Fruit fly (Drosophila melanogaster) whole organism, embryonic: Measurements from ENCODE around the gene CG46309.
A peak's percentile ranks its signal among the peaks of the same experiment; 100 is the strongest.

ENCODE experiments used
- Ada2b ChIP-seq: fragments of 200-800 bp; sonication (Bioruptor generic); IDR thresholded peaks from 2 replicates; pipeline ENCODE4 v1.3.6; 2022; ENCODE audit warnings: missing biosample characterization, missing genetic modification characterization
- CG10209 ChIP-seq: fragments of 200-800 bp; sonication (Bioruptor generic); optimal IDR thresholded peaks from 3 replicates; lab custom pipeline; 2017; ENCODE audit warnings: missing biosample characterization, mild to moderate bottlenecking, missing genetic modification characterization, missing genetic modification reagents
- CG11085 ChIP-seq: fragments of 200-800 bp; sonication (Bioruptor generic); IDR thresholded peaks from 2 replicates; pipeline ENCODE4 v1.3.6; 2022; ENCODE audit warnings: missing biosample characterization, missing genetic modification characterization
- CG11247 ChIP-seq: fragments of 200-800 bp; sonication (Bioruptor generic); IDR thresholded peaks from 2 replicates; pipeline ENCODE4 v1.3.6; 2022; ENCODE audit warnings: missing biosample characterization, missing genetic modification characterization
- CG11695 ChIP-seq: fragments of 200-800 bp; sonication (Bioruptor generic); IDR thresholded peaks from 3 replicates; pipeline ENCODE4 v1.3.6; 2022; ENCODE audit warnings: missing biosample characterization, missing genetic modification characterization
- CG12299 ChIP-seq: fragments of 200-800 bp; sonication (Bioruptor generic); optimal IDR thresholded peaks from 2 replicates; lab custom pipeline; 2018; ENCODE audit warnings: missing biosample characterization, mild to moderate bottlenecking, missing genetic modification characterization
- CG12769 ChIP-seq: fragments of 200-800 bp; sonication (Bioruptor generic); optimal IDR thresholded peaks from 2 replicates; lab custom pipeline; 2019; ENCODE audit warnings: missing biosample characterization, mild to moderate bottlenecking, missing genetic modification characterization, moderate library complexity
- CG13424 ChIP-seq: fragments of 200-800 bp; sonication (Bioruptor generic); optimal IDR thresholded peaks from 2 replicates; lab custom pipeline; 2019; ENCODE audit warnings: missing biosample characterization, mild to moderate bottlenecking, missing genetic modification characterization, moderate library complexity
- CG15601 ChIP-seq: fragments of 200-800 bp; sonication (Bioruptor generic); optimal IDR thresholded peaks from 3 replicates; lab custom pipeline; 2019; ENCODE audit warnings: missing biosample characterization, mild to moderate bottlenecking, missing genetic modification characterization, moderate library complexity
- CG1603 ChIP-seq: fragments of 200-800 bp; sonication (Bioruptor generic); optimal IDR thresholded peaks from 2 replicates; lab custom pipeline; 2019; ENCODE audit warnings: missing biosample characterization, mild to moderate bottlenecking, missing genetic modification characterization, moderate library complexity
- CG17568 ChIP-seq: fragments of 200-800 bp; sonication (Bioruptor generic); optimal IDR thresholded peaks from 2 replicates; lab custom pipeline; 2018; ENCODE audit warnings: missing biosample characterization, mild to moderate bottlenecking, missing genetic modification characterization, moderate library complexity
- CG18599 ChIP-seq: fragments of 200-800 bp; sonication (Bioruptor generic); optimal IDR thresholded peaks from 3 replicates; lab custom pipeline; 2017; ENCODE audit warnings: missing biosample characterization, missing genetic modification characterization, mild to moderate bottlenecking, moderate library complexity, missing genetic modification reagents
- CG2129 ChIP-seq: fragments of 200-800 bp; sonication (Bioruptor generic); IDR thresholded peaks from 2 replicates; pipeline ENCODE4 v1.3.6; 2022; ENCODE audit warnings: missing biosample characterization, missing genetic modification characterization; ENCODE audit not compliant: partially characterized antibody
- CG31388 ChIP-seq: fragments of 200-800 bp; sonication (Bioruptor generic); optimal IDR thresholded peaks from 2 replicates; lab custom pipeline; 2016; ENCODE audit warnings: missing biosample characterization, missing genetic modification characterization
- CG31441 ChIP-seq: fragments of 200-800 bp; sonication (Bioruptor generic); IDR thresholded peaks from 2 replicates; pipeline ENCODE4 v1.3.6; 2022; ENCODE audit warnings: missing biosample characterization, missing genetic modification characterization
- CG3407 ChIP-seq: fragments of 200-800 bp; sonication (Bioruptor generic); optimal IDR thresholded peaks from 2 replicates; lab custom pipeline; 2018; ENCODE audit warnings: missing biosample characterization, mild to moderate bottlenecking, missing genetic modification characterization
- CG34376 ChIP-seq: fragments of 200-800 bp; sonication (Bioruptor generic); optimal IDR thresholded peaks from 2 replicates; lab custom pipeline; 2018; ENCODE audit warnings: missing biosample characterization, mild to moderate bottlenecking, missing genetic modification characterization
- CG3726 ChIP-seq: fragments of 200-800 bp; sonication (Bioruptor generic); IDR thresholded peaks from 3 replicates; pipeline ENCODE4, ENCODE4 v1.3.6; 2022; ENCODE audit warnings: missing biosample characterization, missing genetic modification characterization
- CG5180 ChIP-seq: fragments of 200-800 bp; sonication (Bioruptor generic); optimal IDR thresholded peaks from 3 replicates; lab custom pipeline; 2017; ENCODE audit warnings: missing biosample characterization, missing genetic modification characterization, mild to moderate bottlenecking, moderate library complexity, missing genetic modification reagents
- CG6765 ChIP-seq: fragments of 200-800 bp; sonication (Bioruptor generic); optimal IDR thresholded peaks from 3 replicates; lab custom pipeline; 2017; ENCODE audit warnings: missing biosample characterization, mild to moderate bottlenecking, missing genetic modification characterization
- CG6813 ChIP-seq: fragments of 200-800 bp; sonication (Bioruptor generic); optimal IDR thresholded peaks from 2 replicates; lab custom pipeline; 2017; ENCODE audit warnings: missing biosample characterization, missing genetic modification characterization, mild to moderate bottlenecking, moderate library complexity, missing genetic modification reagents
- CG8290 ChIP-seq, 3 experiments: fragments of 200-800 bp; sonication (Bioruptor generic); optimal IDR thresholded peaks; 2 replicates each; lab custom pipeline; 2016 to 2019; ENCODE audit warnings: missing biosample characterization in 3 of 3, missing genetic modification characterization in 3 of 3, mild to moderate bottlenecking in 2 of 3, moderate library complexity in 1 of 3
- Dp ChIP-seq: fragments of 200-800 bp; sonication (Bioruptor generic); optimal IDR thresholded peaks from 2 replicates; lab custom pipeline; 2018; ENCODE audit warnings: missing biosample characterization, mild to moderate bottlenecking, missing genetic modification characterization, moderate library complexity
- HHEX ChIP-seq: fragments of 200-800 bp; sonication (Bioruptor generic); optimal IDR thresholded peaks from 3 replicates; lab custom pipeline; 2017; ENCODE audit warnings: missing biosample characterization, mild to moderate bottlenecking, missing genetic modification characterization, missing genetic modification reagents
- MESR4 ChIP-seq: fragments of 200-800 bp; sonication (Bioruptor generic); optimal IDR thresholded peaks from 2 replicates; lab custom pipeline; 2018; ENCODE audit warnings: missing biosample characterization, mild to moderate bottlenecking, missing genetic modification characterization, moderate library complexity
- Ravus ChIP-seq: fragments of 200-800 bp; sonication (Bioruptor generic); IDR thresholded peaks from 2 replicates; pipeline ENCODE4 v1.3.6; 2022; ENCODE audit warnings: missing biosample characterization, missing genetic modification characterization
- Rfx ChIP-seq: fragments of 200-800 bp; sonication (Bioruptor generic); IDR thresholded peaks from 2 replicates; pipeline ENCODE4 v1.3.6; 2022; ENCODE audit warnings: missing biosample characterization, missing genetic modification characterization
- Taf1 ChIP-seq: fragments of 200-800 bp; sonication (Bioruptor generic); IDR thresholded peaks from 2 replicates; pipeline ENCODE4 v1.3.6; 2022; ENCODE audit warnings: missing biosample characterization, missing genetic modification characterization
- az2 ChIP-seq: fragments of 200-800 bp; sonication (Bioruptor generic); optimal IDR thresholded peaks from 3 replicates; lab custom pipeline; 2016; ENCODE audit warnings: missing biosample characterization, missing genetic modification characterization
- chm ChIP-seq: fragments of 200-800 bp; sonication (Bioruptor generic); IDR thresholded peaks from 2 replicates; pipeline ENCODE4 v1.3.6; 2022; ENCODE audit warnings: missing biosample characterization, missing genetic modification characterization
- ci ChIP-seq: fragments of 200-800 bp; sonication (Bioruptor generic); IDR thresholded peaks from 3 replicates; pipeline ENCODE4 v1.3.6; 2022; ENCODE audit warnings: missing biosample characterization, missing genetic modification characterization
- crp ChIP-seq, 2 experiments: fragments of 200-800 bp; sonication (Bioruptor generic); optimal IDR thresholded peaks; 2 replicates in 1 of 2; 3 replicates in 1 of 2; lab custom pipeline; 2017; ENCODE audit warnings: missing biosample characterization in 2 of 2, missing genetic modification characterization in 2 of 2, mild to moderate bottlenecking in 1 of 2, moderate library complexity in 1 of 2
- dati ChIP-seq: fragments of 200-800 bp; sonication (Bioruptor generic); IDR thresholded peaks from 2 replicates; pipeline ENCODE4 v1.3.6; 2022; ENCODE audit warnings: missing biosample characterization, missing genetic modification characterization
- grau ChIP-seq: fragments of 200-800 bp; optimal IDR thresholded peaks from 3 replicates; lab custom pipeline; 2019; ENCODE audit warnings: missing biosample characterization, mild to moderate bottlenecking, missing genetic modification characterization, moderate library complexity
- grn ChIP-seq: fragments of 200-800 bp; sonication (Bioruptor generic); optimal IDR thresholded peaks from 3 replicates; lab custom pipeline; 2017; ENCODE audit warnings: missing biosample characterization, missing genetic modification characterization
- gsb-n ChIP-seq: fragments of 200-800 bp; sonication (Bioruptor generic); optimal IDR thresholded peaks from 3 replicates; lab custom pipeline; 2018; ENCODE audit warnings: missing biosample characterization, mild to moderate bottlenecking, missing genetic modification characterization
- ham ChIP-seq: fragments of 200-800 bp; sonication (Bioruptor generic); IDR thresholded peaks from 2 replicates; pipeline ENCODE4 v1.3.6; 2022; ENCODE audit warnings: missing biosample characterization, missing genetic modification characterization
- jigr1 ChIP-seq: fragments of 200-800 bp; sonication (Bioruptor generic); IDR thresholded peaks from 3 replicates; pipeline ENCODE4 v1.3.6; 2022; ENCODE audit warnings: missing biosample characterization, missing genetic modification characterization
- jing ChIP-seq: fragments of 200-800 bp; sonication (Bioruptor generic); optimal IDR thresholded peaks from 2 replicates; lab custom pipeline; 2018; ENCODE audit warnings: missing biosample characterization, mild to moderate bottlenecking, missing genetic modification characterization
- kah ChIP-seq: fragments of 200-800 bp; sonication (Bioruptor generic); optimal IDR thresholded peaks from 2 replicates; lab custom pipeline; 2018; ENCODE audit warnings: missing biosample characterization, mild to moderate bottlenecking, missing genetic modification characterization
- kay ChIP-seq: fragments of 200-800 bp; sonication (Bioruptor generic); optimal IDR thresholded peaks from 2 replicates; lab custom pipeline; 2016; ENCODE audit warnings: missing biosample characterization, missing genetic modification characterization
- knrl ChIP-seq: fragments of 200-800 bp; sonication (Bioruptor generic); IDR thresholded peaks from 3 replicates; pipeline ENCODE4 v1.3.6; 2022; ENCODE audit warnings: missing biosample characterization, missing genetic modification characterization; ENCODE audit not compliant: partially characterized antibody
- pzg ChIP-seq: fragments of 200-800 bp; sonication (Bioruptor generic); optimal IDR thresholded peaks from 3 replicates; lab custom pipeline; 2018; ENCODE audit warnings: missing biosample characterization, mild to moderate bottlenecking, missing genetic modification characterization, moderate library complexity
- repo ChIP-seq: fragments of 200-800 bp; sonication (Bioruptor generic); optimal IDR thresholded peaks from 2 replicates; lab custom pipeline; 2016; ENCODE audit warnings: missing biosample characterization, missing genetic modification characterization
- scrt ChIP-seq: fragments of 200-800 bp; sonication (Bioruptor generic); optimal IDR thresholded peaks from 2 replicates; lab custom pipeline; 2018; ENCODE audit warnings: missing biosample characterization, mild to moderate bottlenecking, missing genetic modification characterization, moderate library complexity
- tio ChIP-seq: fragments of 200-800 bp; sonication (Bioruptor generic); optimal IDR thresholded peaks from 2 replicates; lab custom pipeline; 2017; ENCODE audit warnings: missing biosample characterization, missing genetic modification characterization, inconsistent platforms
- tll ChIP-seq, 2 experiments: fragments of 200-800 bp in 1 of 2; fragments of >200 bp in 1 of 2; sonication (Bioruptor generic) in 1 of 2; optimal IDR thresholded peaks; 2 replicates each; lab custom pipeline; 2017 to 2019; ENCODE audit warnings: missing biosample characterization in 2 of 2, missing genetic modification characterization in 2 of 2, mild to moderate bottlenecking in 1 of 2, moderate library complexity in 1 of 2
- yki ChIP-seq: fragments of >200 bp; optimal IDR thresholded peaks from 3 replicates; lab custom pipeline; 2018
- zen ChIP-seq: fragments of 200-800 bp; sonication (Bioruptor generic); optimal IDR thresholded peaks from 3 replicates; lab custom pipeline; 2018; ENCODE audit warnings: missing biosample characterization, mild to moderate bottlenecking, missing genetic modification characterization, moderate library complexity
- zfh1 ChIP-seq: fragments of 200-800 bp; sonication (Bioruptor generic); IDR thresholded peaks from 3 replicates; pipeline ENCODE4 v1.3.6; 2022; ENCODE audit warnings: missing biosample characterization, missing genetic modification characterization

CG46309 gene

dm6 chr2L:16272730-16273129 is 21.1 kb upstream of the CG46309 start (continued):
- TF ChIP-seq CG11695 (GFP tag; lab: Robert Waterston, UW) (no peak), HHEX (GFP tag; lab: Kevin White, UChicago) (peak; percentile 60), dati (no peak), knrl (no peak), CG31441 (GFP tag; lab: Robert Waterston, UW) (no peak), grau (tag; lab: Kevin White, UChicago) (no peak), repo (GFP tag; lab: Kevin White, UChicago) (no peak), CG11247 (GFP tag; lab: Robert Waterston, UW) (peak; percentile 23; the same call in 1 of the 2 replicates), CG31388 (GFP tag; lab: Kevin White, UChicago) (no peak), MESR4 (GFP tag; lab: Kevin White, UChicago) (no peak), az2 (no peak), ham (GFP tag; lab: Robert Waterston, UW) (no peak), CG18599 (GFP tag; lab: Kevin White, UChicago) (peak; percentile 75), crp (GFP tag; optimal IDR thresholded peaks at IDR 0.05; lab: Kevin White, UChicago) (peak in 1 of 2 experiments; percentile 78), CG15601 (tag; lab: Kevin White, UChicago) (peak; percentile 64), yki (no peak), zfh1 (GFP tag; lab: Robert Waterston, UW) (no peak), gsb-n (tag; lab: Kevin White, UChicago) (no peak), scrt (GFP tag; lab: Kevin White, UChicago) (peak; percentile 37), CG12299 (tag; lab: Kevin White, UChicago) (peak; percentile 7), Ada2b (GFP tag; lab: Robert Waterston, UW) (0 out of 2 replicates have a peak, but pooled peaks have one; percentile 6), CG34376 (GFP tag; lab: Kevin White, UChicago) (peak; percentile 71), CG5180 (GFP tag; lab: Kevin White, UChicago) (peak; percentile 37), CG2129 (GFP tag; lab: Robert Waterston, UW) (no peak), CG11085 (no peak), zen (tag; lab: Kevin White, UChicago) (no peak), CG6813 (peak; percentile 68), CG3726 (GFP tag; lab: Robert Waterston, UW) (no peak), Dp (GFP tag; lab: Kevin White, UChicago) (no peak), CG13424 (tag; lab: Kevin White, UChicago) (peak; percentile 13), kay (GFP tag; lab: Kevin White, UChicago) (peak; percentile 6), tll (GFP tag; optimal IDR thresholded peaks at IDR 0.05; lab: Kevin White, UChicago) (no peak), jigr1 (GFP tag; lab: Robert Waterston, UW) (no peak), Ravus (no peak), chm (GFP tag; lab: Robert Waterston, UW) (peak; percentile 39; the same call in 1 of the 2 replicates), kah (GFP tag; lab: Kevin White, UChicago) (peak; percentile 43), tio (GFP tag; lab: Kevin White, UChicago) (no peak), CG6765 (no peak), grn (GFP tag; lab: Kevin White, UChicago) (peak; percentile 23), CG17568 (GFP tag; lab: Kevin White, UChicago) (peak; percentile 49), Taf1 (GFP tag; lab: Robert Waterston, UW) (no peak), ci (GFP tag; lab: Robert Waterston, UW) (peak; percentile 72; the same call in 2 of the 3 replicates), CG10209 (GFP tag; lab: Kevin White, UChicago) (peak; percentile 11), jing (GFP tag; lab: Kevin White, UChicago) (no peak), Rfx (GFP tag; lab: Robert Waterston, UW) (peak; percentile 32; the same call in 1 of the 2 replicates), pzg (GFP tag; lab: Kevin White, UChicago) (no peak), CG1603 (tag; lab: Kevin White, UChicago) (peak; percentile 43), CG12769 (tag; lab: Kevin White, UChicago) (peak; percentile 56), CG3407 (GFP tag; lab: Kevin White, UChicago) (peak; percentile 56), CG8290 (GFP tag; optimal IDR thresholded peaks at IDR 0.05; lab: Kevin White, UChicago) (no peak), CG8290 (tag; optimal IDR thresholded peaks at IDR 0.05; lab: Kevin White, UChicago) (peak in 1 of 2 experiments; percentile 49)
